Worm (Caenorhabditis elegans) whole organism, L2 larva: ENCODE measurements around the gene srh-220.

Experiments
- C34F6.9 ChIP-seq: fragments of 150-350 bp; optimal IDR thresholded peaks from 2 replicates; lab custom pipeline; 2014; ENCODE audit warnings: missing biosample characterization, missing genetic modification characterization
- F13H6.1 ChIP-seq: sonication (generic microtip); optimal IDR thresholded peaks from 2 replicates; lab custom pipeline; 2016; ENCODE audit warnings: missing genetic modification characterization, missing compliant biosample characterization
- Y55F3AM.14 ChIP-seq: fragments of 200-800 bp; sonication (Bioruptor generic); optimal IDR thresholded peaks from 2 replicates; lab custom pipeline; 2018; ENCODE audit warnings: mild to moderate bottlenecking, missing genetic modification characterization, missing compliant biosample characterization
- ama-1 ChIP-seq: fragments of 150-350 bp; optimal IDR thresholded peaks from 2 replicates; lab custom pipeline; 2018; ENCODE audit warnings: inconsistent platforms
- blmp-1 ChIP-seq: sonication (generic microtip); optimal IDR thresholded peaks from 2 replicates; lab custom pipeline; 2017; ENCODE audit warnings: missing genetic modification characterization, mild to moderate bottlenecking, missing compliant biosample characterization, antibody characterized with exemption, moderate library complexity; ENCODE audit not compliant: insufficient read depth
- ceh-16 ChIP-seq: fragments of 150-350 bp; optimal IDR thresholded peaks from 2 replicates; lab custom pipeline; 2014; ENCODE audit warnings: missing biosample characterization, missing genetic modification characterization
- dmd-4 ChIP-seq: sonication (generic microtip); optimal IDR thresholded peaks from 2 replicates; lab custom pipeline; 2017; ENCODE audit warnings: missing biosample characterization, missing genetic modification characterization
- fos-1 ChIP-seq: fragments of 150-350 bp; optimal IDR thresholded peaks from 2 replicates; lab custom pipeline; 2014; ENCODE audit warnings: missing biosample characterization, missing genetic modification characterization
- gmeb-1 ChIP-seq: fragments of 150-350 bp; optimal IDR thresholded peaks from 2 replicates; lab custom pipeline; 2014; ENCODE audit warnings: missing biosample characterization, missing genetic modification characterization
- lin-11 ChIP-seq: fragments of 150-350 bp; sonication (generic microtip); optimal IDR thresholded peaks from 2 replicates; lab custom pipeline; 2014; ENCODE audit warnings: missing biosample characterization, missing genetic modification characterization, inconsistent platforms, mixed read lengths
- lin-13 ChIP-seq: fragments of 150-350 bp; optimal IDR thresholded peaks from 2 replicates; lab custom pipeline; 2014; ENCODE audit warnings: missing biosample characterization, missing genetic modification reagents, missing genetic modification characterization
- lin-39 ChIP-seq: fragments of 150-350 bp; optimal IDR thresholded peaks from 2 replicates; lab custom pipeline; 2014; ENCODE audit warnings: missing biosample characterization, missing genetic modification reagents, missing genetic modification characterization
- lsy-2 ChIP-seq, 2 experiments: fragments of 150-350 bp in 1 of 2; sonication (generic microtip) in 1 of 2; optimal IDR thresholded peaks; 2 replicates each; lab custom pipeline; 2014 to 2017; ENCODE audit warnings: missing biosample characterization in 2 of 2, missing genetic modification characterization in 2 of 2
- mab-5 ChIP-seq: fragments of 150-350 bp; optimal IDR thresholded peaks from 2 replicates; lab custom pipeline; 2014; ENCODE audit warnings: missing biosample characterization, missing genetic modification characterization
- mbf-1 ChIP-seq: sonication (generic microtip); optimal IDR thresholded peaks from 2 replicates; lab custom pipeline; 2017; ENCODE audit warnings: missing biosample characterization, missing genetic modification characterization
- nhr-10 ChIP-seq: sonication (generic microtip); optimal IDR thresholded peaks from 2 replicates; lab custom pipeline; 2017; ENCODE audit warnings: missing biosample characterization, missing genetic modification characterization
- nhr-11 ChIP-seq: fragments of 150-350 bp; optimal IDR thresholded peaks from 2 replicates; lab custom pipeline; 2014; ENCODE audit warnings: missing biosample characterization, missing genetic modification characterization
- nhr-12 ChIP-seq: fragments of 150-350 bp; optimal IDR thresholded peaks from 2 replicates; lab custom pipeline; 2014; ENCODE audit warnings: missing biosample characterization, missing genetic modification characterization
- nhr-129 ChIP-seq: fragments of 150-350 bp; optimal IDR thresholded peaks from 2 replicates; lab custom pipeline; 2014; ENCODE audit warnings: missing biosample characterization, missing genetic modification characterization
- nhr-21 ChIP-seq: fragments of 150-350 bp; optimal IDR thresholded peaks from 2 replicates; lab custom pipeline; 2014; ENCODE audit warnings: missing biosample characterization, missing genetic modification characterization
- nhr-23 ChIP-seq: fragments of 150-350 bp; optimal IDR thresholded peaks from 2 replicates; lab custom pipeline; 2014; ENCODE audit warnings: missing biosample characterization, missing genetic modification reagents, missing genetic modification characterization
- nhr-237 ChIP-seq: fragments of 150-350 bp; optimal IDR thresholded peaks from 2 replicates; lab custom pipeline; 2014; ENCODE audit warnings: missing biosample characterization, missing genetic modification characterization
- nhr-6 ChIP-seq: fragments of 150-350 bp; optimal IDR thresholded peaks from 2 replicates; lab custom pipeline; 2014; ENCODE audit warnings: missing biosample characterization, missing genetic modification characterization
- nhr-77 ChIP-seq: fragments of 150-350 bp; optimal IDR thresholded peaks from 2 replicates; lab custom pipeline; 2014; ENCODE audit warnings: missing biosample characterization, missing genetic modification characterization
- skn-1 ChIP-seq: sonication (generic microtip); optimal IDR thresholded peaks from 2 replicates; lab custom pipeline; 2017; ENCODE audit warnings: missing biosample characterization, missing genetic modification characterization
- sma-3 ChIP-seq: sonication (generic microtip); optimal IDR thresholded peaks from 2 replicates; lab custom pipeline; 2016; ENCODE audit warnings: missing genetic modification reagents, missing genetic modification characterization, missing compliant biosample characterization
- unc-39 ChIP-seq: fragments of 150-350 bp; optimal IDR thresholded peaks from 2 replicates; lab custom pipeline; 2014; ENCODE audit warnings: missing biosample characterization, missing genetic modification characterization
- unc-55 ChIP-seq: fragments of 150-350 bp; sonication (generic microtip); optimal IDR thresholded peaks from 3 replicates; lab custom pipeline; 2014; ENCODE audit warnings: missing biosample characterization, missing genetic modification reagents, missing genetic modification characterization
- unc-62 ChIP-seq: fragments of 150-350 bp; optimal IDR thresholded peaks from 2 replicates; lab custom pipeline; 2014; ENCODE audit warnings: missing biosample characterization, missing genetic modification reagents, missing genetic modification characterization
- zag-1 ChIP-seq: fragments of 150-350 bp; optimal IDR thresholded peaks from 2 replicates; lab custom pipeline; 2014; ENCODE audit warnings: missing biosample characterization, missing genetic modification characterization
- ztf-1 ChIP-seq: fragments of 200-800 bp; sonication (Bioruptor generic); conservative IDR thresholded peaks from 2 replicates; pipeline ENCODE4 v1.3.6; 2022; ENCODE audit warnings: missing genetic modification characterization, missing compliant biosample characterization
- ztf-11 ChIP-seq: sonication (generic microtip); optimal IDR thresholded peaks from 2 replicates; lab custom pipeline; 2017; ENCODE audit warnings: missing biosample characterization, missing genetic modification characterization

The srh-220 gene

DNA sequence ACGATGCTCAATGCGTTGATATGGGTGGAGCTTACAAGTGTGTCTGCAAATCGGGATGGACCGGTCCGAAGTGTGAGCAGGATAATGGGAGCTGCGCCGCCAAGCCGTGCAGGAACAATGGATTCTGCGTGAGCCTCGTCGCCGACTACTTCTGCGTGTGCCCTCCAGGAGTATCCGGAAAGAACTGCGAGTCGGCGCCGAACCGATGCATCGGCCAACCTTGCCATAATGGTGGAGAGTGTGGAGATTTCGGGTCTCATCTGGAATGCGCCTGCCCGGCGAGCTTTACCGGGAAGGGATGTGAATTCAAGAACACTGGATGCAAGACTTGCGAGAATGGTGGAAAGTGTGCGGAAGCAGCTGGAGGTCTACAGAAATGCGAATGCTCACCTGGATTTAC lies 32.1 kb upstream of the srh-220 start:
- TF ChIP-seq F13H6.1 (tag; lab: Kevin White, UChicago) (no peak), gmeb-1 (tag; lab: Kevin White, UChicago) (no peak), nhr-77 (tag; lab: Kevin White, UChicago) (no peak), ceh-16 (tag; lab: Kevin White, UChicago) (no peak), mbf-1 (tag; lab: Kevin White, UChicago) (no peak), unc-39 (tag; lab: Kevin White, UChicago) (no peak)
- TF ChIP-seq, all 48 proteins: peak for 0

DNA sequence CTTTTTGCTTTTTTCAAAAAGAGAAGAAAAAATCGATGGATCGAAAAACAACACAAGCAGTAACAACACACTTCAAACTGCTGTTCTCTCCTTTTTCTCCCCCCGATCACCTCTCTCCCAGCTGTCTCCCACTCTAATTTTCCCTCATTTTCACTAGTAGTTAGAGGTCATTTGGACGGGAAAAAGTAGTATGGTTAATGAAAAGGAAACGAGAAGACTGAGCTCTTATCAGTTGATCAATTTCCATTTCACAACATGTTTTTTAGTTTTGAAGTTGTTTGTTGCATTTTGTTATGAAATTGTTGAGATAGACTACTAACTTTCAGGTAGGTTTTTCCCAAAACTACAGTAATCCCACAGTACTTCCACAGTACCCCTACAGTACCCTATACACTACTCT lies 30.6 kb upstream of the srh-220 start:
- TF ChIP-seq blmp-1 (peak; percentile 65), lin-11 (no peak)

DNA sequence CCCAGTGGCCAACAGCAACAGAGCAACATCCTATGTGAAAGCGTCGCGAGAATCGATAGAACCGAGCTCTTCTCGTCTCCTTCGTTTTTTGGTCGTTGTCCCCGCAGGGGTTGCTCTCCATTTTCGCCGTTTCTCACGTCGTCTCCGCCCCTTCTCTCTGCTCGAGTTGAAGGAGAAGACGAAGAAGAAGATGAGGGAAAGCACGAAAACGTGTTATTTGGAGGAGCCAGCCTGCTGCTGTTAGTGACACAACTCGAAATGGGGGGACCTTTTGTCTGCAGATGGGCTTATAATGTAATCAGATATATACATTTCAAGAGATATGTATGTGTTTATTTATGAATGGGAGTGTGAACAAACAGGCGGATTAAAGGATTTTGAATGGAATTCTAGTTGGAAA lies 29.9 kb upstream of the srh-220 start, which contains the start of gene W02C12.2:
W02C12.2 (minus strand) TSS at position 277 of the 400 bp plus-strand sequence.
- TF ChIP-seq Y55F3AM.14 (GFP tag; lab: Kevin White, UChicago) (no peak), C34F6.9 (tag; lab: Kevin White, UChicago) (peak; percentile 38)

DNA sequence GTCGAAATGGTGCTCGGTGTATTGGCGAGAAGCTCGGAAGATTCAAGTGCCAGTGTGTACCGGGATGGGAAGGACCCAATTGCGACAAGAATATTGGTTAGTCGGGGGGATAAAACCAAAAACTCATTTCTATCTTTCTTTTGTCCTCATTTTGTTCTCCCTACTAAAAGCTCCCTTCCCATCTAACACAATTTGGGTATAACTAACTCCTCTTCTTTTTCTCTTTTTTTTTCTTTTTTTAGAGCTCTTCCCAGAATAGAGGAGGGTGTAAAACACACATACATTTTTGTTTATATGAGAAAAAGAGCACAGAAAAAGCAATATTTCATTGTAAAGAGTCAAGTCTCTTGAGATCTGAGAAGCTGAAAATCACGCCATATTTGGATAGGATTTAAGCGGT lies 27.4 kb upstream of the srh-220 start:
- TF ChIP-seq zag-1 (tag; lab: Kevin White, UChicago) = peak; percentile 49
- TF ChIP-seq sma-3 (GFP tag; lab: Kevin White, UChicago) = no peak
- TF ChIP-seq, all 48 proteins: peak for 1

DNA sequence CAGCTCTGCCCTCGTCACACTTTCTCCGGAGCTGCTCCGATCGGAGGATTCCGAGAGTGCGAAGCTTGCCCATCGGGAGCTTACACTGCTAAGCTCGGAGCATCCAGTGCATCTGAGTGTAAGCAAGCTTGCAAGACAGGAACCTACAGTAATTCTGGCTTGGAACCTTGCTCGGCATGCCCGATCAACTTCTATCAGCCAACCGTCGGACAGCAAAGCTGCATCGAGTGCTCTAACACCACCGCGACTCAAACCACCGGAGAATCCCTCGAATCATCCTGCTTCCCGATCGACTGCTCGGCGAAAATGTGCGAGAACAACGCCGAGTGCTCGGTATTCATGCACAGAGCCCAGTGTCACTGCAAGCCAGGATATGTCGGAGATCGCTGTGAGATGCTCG lies 26.4 kb upstream of the srh-220 start:
- TF ChIP-seq mab-5 (tag; lab: Kevin White, UChicago) (no peak), F13H6.1 (tag; lab: Kevin White, UChicago) (no peak), dmd-4 (tag; lab: Kevin White, UChicago) (no peak), unc-55 (GFP tag; lab: Kevin White, UChicago) (no peak), lin-11 (no peak), unc-39 (tag; lab: Kevin White, UChicago) (no peak), blmp-1 (no peak), nhr-10 (tag; lab: Kevin White, UChicago) (no peak), ceh-16 (tag; lab: Kevin White, UChicago) (no peak), nhr-12 (tag; lab: Kevin White, UChicago) (no peak), skn-1 (no peak), ztf-1 (no peak), nhr-21 (tag; lab: Kevin White, UChicago) (no peak), nhr-129 (tag; lab: Kevin White, UChicago) (no peak)

DNA sequence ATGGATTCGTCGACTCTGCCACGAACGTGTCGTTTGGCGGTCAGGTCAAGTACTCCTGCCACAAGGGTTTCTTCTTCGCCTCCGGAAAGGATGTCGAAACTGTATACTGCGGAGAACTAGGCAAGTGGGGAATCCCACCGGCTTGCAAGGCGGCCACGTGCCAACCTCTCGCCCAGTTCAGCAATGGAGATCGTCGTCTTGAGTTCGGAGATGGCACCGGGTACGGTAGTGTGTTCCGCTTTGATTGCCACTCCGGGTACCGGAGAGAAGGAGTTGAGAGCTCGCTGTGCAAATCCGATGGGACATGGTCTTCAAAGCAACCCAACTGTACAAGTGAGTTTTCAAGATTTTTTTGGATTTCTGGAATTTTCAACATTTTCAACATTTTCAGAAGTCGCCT lies 21.8 kb upstream of the srh-220 start:
- TF ChIP-seq lin-13 = no peak

DNA sequence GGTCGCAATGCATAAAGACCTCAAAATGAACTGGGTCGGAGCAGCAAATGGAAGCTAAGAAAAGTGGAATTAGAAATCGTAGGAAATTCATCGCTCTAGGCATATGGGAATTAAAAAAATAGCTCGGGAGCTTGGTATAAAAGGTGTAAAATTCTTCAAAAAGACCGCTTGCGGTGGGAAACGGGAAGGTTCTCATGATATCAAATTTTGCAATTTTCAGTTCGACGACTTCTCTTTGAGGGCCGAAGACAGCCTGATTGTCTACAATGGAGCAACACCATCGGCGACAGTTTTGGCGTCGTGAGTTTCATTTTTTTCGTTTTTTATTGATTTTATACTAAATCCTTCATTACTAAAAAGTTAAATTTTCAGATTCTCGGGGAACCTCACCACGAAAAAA lies 20.7 kb upstream of the srh-220 start, which contains the start of gene F47C12.8:
F47C12.8 (minus strand) TSS at position 101 of the 400 bp plus-strand sequence.
- no peak for TF ChIP-seq nhr-237 (tag; lab: Kevin White, UChicago)

DNA sequence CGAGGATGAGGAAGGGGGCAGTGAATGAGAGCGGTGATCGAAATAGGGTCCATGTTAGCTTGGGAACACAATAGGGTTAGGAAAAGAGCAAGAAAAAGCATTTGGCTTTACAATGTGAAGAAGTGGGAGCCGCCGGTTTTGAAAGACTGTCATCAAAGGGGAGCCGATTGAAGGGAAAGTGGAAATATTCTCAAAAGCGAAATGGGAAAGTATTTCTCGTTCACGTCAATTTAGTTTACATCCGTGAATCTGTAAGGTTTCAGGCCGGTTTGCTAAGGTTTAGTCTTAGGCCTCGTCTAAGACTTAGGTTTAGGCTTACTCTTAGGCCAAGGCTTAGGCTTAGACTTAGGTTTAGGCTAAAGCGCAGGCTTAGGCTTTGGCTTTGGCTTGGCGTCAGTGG lies 17.6 kb upstream of the srh-220 start, which contains the start of gene F47C12.7:
F47C12.7 (minus strand) TSS at position 101 of the 400 bp plus-strand sequence.
- TF ChIP-seq lsy-2 (tag; optimal IDR thresholded peaks at IDR 0.05; lab: Kevin White, UChicago) (no peak), blmp-1 (no peak), ama-1 (lab: Kevin White, UChicago) (no peak), nhr-6 (no peak), dmd-4 (tag; lab: Kevin White, UChicago) (no peak), fos-1 (tag; lab: Kevin White, UChicago) (no peak), unc-55 (GFP tag; lab: Kevin White, UChicago) (no peak), ztf-1 (no peak), unc-62 (GFP tag; lab: Kevin White, UChicago) (no peak), skn-1 (no peak), nhr-21 (tag; lab: Kevin White, UChicago) (no peak), nhr-23 (no peak), nhr-11 (tag; lab: Kevin White, UChicago) (no peak), ztf-11 (tag; lab: Kevin White, UChicago) (no peak), nhr-12 (tag; lab: Kevin White, UChicago) (no peak), lin-39 (tag; lab: Kevin White, UChicago) (no peak), zag-1 (tag; lab: Kevin White, UChicago) (no peak), nhr-237 (tag; lab: Kevin White, UChicago) (no peak)
